Worm (Caenorhabditis elegans) whole organism, L4 larva: ENCODE results near the gene T01H3.2.

Experiments used
- ama-1 ChIP-seq: fragments of 150-350 bp; optimal IDR thresholded peaks from 2 replicates; lab custom pipeline; 2014; ENCODE audit warnings: inconsistent platforms, mixed read lengths
- nhr-237 ChIP-seq: sonication (generic microtip); optimal IDR thresholded peaks from 2 replicates; lab custom pipeline; 2017; ENCODE audit warnings: missing biosample characterization, missing genetic modification characterization
- nhr-48 ChIP-seq: sonication (generic microtip); optimal IDR thresholded peaks from 2 replicates; lab custom pipeline; 2016; ENCODE audit warnings: mild to moderate bottlenecking, missing genetic modification characterization, missing compliant biosample characterization

DNA sequence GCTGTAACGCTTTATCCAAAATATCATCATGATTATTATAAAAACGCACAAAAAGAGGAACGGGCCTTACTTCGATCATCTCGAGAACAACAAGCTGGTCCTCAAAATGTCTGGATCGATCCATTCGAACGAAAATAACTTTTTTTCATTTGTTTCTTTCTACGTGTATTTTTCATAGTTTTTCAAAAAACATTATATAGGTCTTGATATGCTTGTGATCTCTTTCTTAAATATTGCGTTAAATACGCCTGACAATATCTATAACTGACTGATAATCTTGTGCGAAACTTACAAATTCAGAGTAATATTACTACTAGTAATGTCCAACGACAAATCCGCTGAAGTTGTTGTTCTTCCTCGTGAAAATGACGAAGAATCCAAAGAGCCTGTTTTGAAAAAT, 19.7 kb downstream of the T01H3.2 start, which contains the start of gene sds-22:
- TF ChIP-seq ama-1 (lab: Kevin White, UChicago), result no peak
- TF ChIP-seq nhr-48 (tag; lab: Kevin White, UChicago), result no peak
- no peak for TF ChIP-seq nhr-237 (tag; lab: Kevin White, UChicago)
